Worm (Caenorhabditis elegans) whole organism, early embryonic: Measurements from ENCODE around the gene zip-5.

Source experiments
- F13C5.2 ChIP-seq: sonication (generic microtip); optimal IDR thresholded peaks from 2 replicates; lab custom pipeline; 2017; ENCODE audit warnings: mild to moderate bottlenecking, missing genetic modification characterization, inconsistent platforms, missing compliant biosample characterization
- aly-1 ChIP-seq: sonication (generic microtip); optimal IDR thresholded peaks from 2 replicates; lab custom pipeline; 2016; ENCODE audit warnings: missing genetic modification characterization, missing compliant biosample characterization
- ama-1 ChIP-seq: fragments of 150-350 bp; optimal IDR thresholded peaks from 2 replicates; lab custom pipeline; 2014
- flt-1 ChIP-seq: fragments of 200-800 bp; sonication (Bioruptor generic); IDR thresholded peaks from 2 replicates; pipeline ENCODE4 v1.3.6; 2022; ENCODE audit warnings: missing genetic modification characterization, missing compliant biosample characterization
- hmbx-1 ChIP-seq: sonication (generic microtip); optimal IDR thresholded peaks from 2 replicates; lab custom pipeline; 2016; ENCODE audit warnings: mild to moderate bottlenecking, missing genetic modification characterization, missing compliant biosample characterization
- hnd-1 ChIP-seq: sonication (generic microtip); optimal IDR thresholded peaks from 2 replicates; lab custom pipeline; 2016; ENCODE audit warnings: missing genetic modification characterization, missing compliant biosample characterization
- pes-1 ChIP-seq: fragments of 200-800 bp; sonication (Bioruptor generic); IDR thresholded peaks from 2 replicates; pipeline ENCODE4 v1.3.6; 2022; ENCODE audit warnings: missing genetic modification reagents, missing genetic modification characterization, missing compliant biosample characterization

DNA sequence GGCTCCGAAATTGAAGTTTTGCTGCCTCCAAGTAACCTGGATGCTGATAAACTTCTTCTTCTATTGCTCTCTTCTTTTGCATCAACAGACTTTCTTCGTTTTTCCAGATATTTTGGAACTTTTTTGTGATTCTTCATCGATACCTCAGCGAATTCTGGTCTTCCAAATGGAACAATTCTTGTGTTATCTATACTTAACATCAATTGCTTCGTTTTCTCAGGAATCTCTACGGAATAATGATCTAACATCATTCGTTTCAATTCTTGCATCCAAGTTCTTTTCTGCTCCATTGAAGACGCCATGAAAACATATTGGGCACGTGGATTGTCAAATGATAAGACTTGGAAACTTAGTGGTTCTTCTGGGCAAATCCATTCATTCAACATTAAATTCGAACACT is 11.6 kb downstream of the zip-5 start, which contains the start of gene F32F2.4:
- TF ChIP-seq aly-1 (tag; lab: Kevin White, UChicago) (no peak), ama-1 (lab: Kevin White, UChicago) (no peak), F13C5.2 (no peak), flt-1 (GFP tag; lab: Robert Waterston, UW) (no peak), hmbx-1 (tag; lab: Kevin White, UChicago) (no peak), pes-1 (GFP tag; lab: Robert Waterston, UW) (no peak), hnd-1 (tag; lab: Kevin White, UChicago) (no peak)
